Worm (Caenorhabditis elegans): Measurements from ENCODE around the gene R09F10.5.

ce11 chrX:8307600-8307999 lies at the start of gene R09F10.5:
- TF ChIP-seq nhr-77 (tag; optimal IDR thresholded peaks at IDR 0.05) (no peak), unc-62 (GFP tag; optimal IDR thresholded peaks at IDR 0.05) (no peak), zag-1 (tag; optimal IDR thresholded peaks at IDR 0.05) (no peak), ceh-88 (GFP tag; IDR thresholded peaks at IDR 0.05) (no peak), lin-15B (tag; optimal IDR thresholded peaks at IDR 0.05) (no peak), nhr-28 (tag; optimal IDR thresholded peaks at IDR 0.05) (no peak), nhr-237 (tag; optimal IDR thresholded peaks at IDR 0.05) (no peak), snpc-4 (tag; optimal IDR thresholded peaks at IDR 0.05) (no peak), lin-13 (GFP tag; optimal IDR thresholded peaks at IDR 0.05) (no peak), aly-2 (tag; optimal IDR thresholded peaks at IDR 0.05) (no peak), nhr-90 (tag; optimal IDR thresholded peaks at IDR 0.05; ENCODE audit: poor library complexity) (no peak), ceh-82 (tag; optimal IDR thresholded peaks at IDR 0.05) (no peak), mdl-1 (tag; optimal IDR thresholded peaks at IDR 0.05) (no peak)
